Worm (Caenorhabditis elegans) whole organism, late embryonic: ENCODE data around the gene C45G9.12.

Experiments
- Y22D7AL.16 ChIP-seq: sonication (generic microtip); optimal IDR thresholded peaks from 2 replicates; lab custom pipeline; 2016; ENCODE audit warnings: missing genetic modification characterization, missing compliant biosample characterization
- mec-3 ChIP-seq: sonication (generic microtip); optimal IDR thresholded peaks from 2 replicates; lab custom pipeline; 2016; ENCODE audit warnings: borderline replicate concordance, missing genetic modification characterization, missing compliant biosample characterization

ce11 chrIII:5031375-5031836, 40.0 kb downstream of the C45G9.12 start:
- TF ChIP-seq Y22D7AL.16 (tag; lab: Kevin White, UChicago), result peak; percentile 38
- peak; percentile 51 for TF ChIP-seq mec-3 (tag; lab: Kevin White, UChicago)
